Worm (Caenorhabditis elegans): Measurements from ENCODE around the gene rbm-34.

Gene rbm-34

ce11 chrIV:12078907-12079523 lies 6.2 kb upstream of the rbm-34 start, which contains the start of gene lex-1:
TSS of gene lex-1 (plus strand) at chrIV:12079473.
- TF ChIP-seq K02D7.2 (tag; optimal IDR thresholded peaks at IDR 0.05): no peak
- TF ChIP-seq hlh-30 (tag; optimal IDR thresholded peaks at IDR 0.05; ENCODE audit: insufficient read depth): peak; percentile 75
- TF ChIP-seq nfya-1 (tag; optimal IDR thresholded peaks at IDR 0.05): peak; percentile 38
- TF ChIP-seq pqm-1 (tag; optimal IDR thresholded peaks at IDR 0.05): no peak
- peak; percentile 27 for TF ChIP-seq unc-42 (tag; optimal IDR thresholded peaks at IDR 0.05)
- peak; percentile 26 for TF ChIP-seq ceh-31 (tag; optimal IDR thresholded peaks at IDR 0.05)
- TF ChIP-seq F13H6.1 (tag; optimal IDR thresholded peaks at IDR 0.05): no peak
- no peak for TF ChIP-seq che-1 (tag; optimal IDR thresholded peaks at IDR 0.05)
- TF ChIP-seq ets-4 (tag; optimal IDR thresholded peaks at IDR 0.05): no peak

- TF ChIP-seq ceh-6 (GFP tag; optimal IDR thresholded peaks at IDR 0.05): no peak
- TF ChIP-seq pat-9 (tag; optimal IDR thresholded peaks at IDR 0.05): no peak
- TF ChIP-seq unc-86 (tag; optimal IDR thresholded peaks at IDR 0.05): no peak
- no peak for TF ChIP-seq che-1 (tag; optimal IDR thresholded peaks at IDR 0.05)
- TF ChIP-seq ttx-3 (tag; optimal IDR thresholded peaks at IDR 0.05): no peak
- no peak for TF ChIP-seq mec-3 (tag; optimal IDR thresholded peaks at IDR 0.05; ENCODE audit: borderline replicate concordance)
- TF ChIP-seq ceh-19 (GFP tag; optimal IDR thresholded peaks at IDR 0.05): no peak
- no peak for TF ChIP-seq hlh-15 (tag; optimal IDR thresholded peaks at IDR 0.05)
- TF ChIP-seq ceh-14 (tag; optimal IDR thresholded peaks at IDR 0.05): no peak
- no peak for TF ChIP-seq madf-2 (tag; optimal IDR thresholded peaks at IDR 0.05)
- TF ChIP-seq fkh-6 (tag; optimal IDR thresholded peaks at IDR 0.05): no peak
- TF ChIP-seq pha-4 (tag; optimal IDR thresholded peaks at IDR 0.05): no peak
- TF ChIP-seq odd-2 (tag; optimal IDR thresholded peaks at IDR 0.05): no peak
- TF ChIP-seq gmeb-2 (tag; optimal IDR thresholded peaks at IDR 0.05): no peak
- no peak for TF ChIP-seq T23F11.4 (GFP tag; optimal IDR thresholded peaks at IDR 0.05)
Observed at ce11 chrIV:12080807-12081206, 4.4 kb upstream of the rbm-34 start.

DNA sequence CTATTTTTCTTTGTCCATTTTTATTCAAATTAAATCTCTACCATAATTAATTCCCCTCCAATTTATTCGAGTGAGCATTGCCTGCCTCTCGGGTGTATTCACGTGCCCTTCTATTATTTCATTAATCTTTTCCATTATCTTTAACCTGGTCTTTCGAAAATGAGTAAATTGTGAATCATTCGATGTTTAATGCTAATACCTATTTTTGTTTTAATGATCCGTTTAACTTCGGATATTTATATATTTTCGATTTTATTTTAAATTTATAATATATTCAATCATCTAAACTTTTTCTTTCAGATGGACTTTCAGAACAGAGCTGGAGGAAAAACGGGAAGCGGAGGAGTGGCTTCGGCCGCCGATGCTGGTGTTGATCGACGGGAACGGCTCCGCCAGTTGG lies 1.0 kb upstream of the rbm-34 start, which contains the start of gene repo-1:
TSS of gene repo-1 (plus strand) at position 301 of the 400 bp plus-strand sequence.
- TF ChIP-seq sox-2 (GFP tag; IDR thresholded peaks at IDR 0.05) (no peak), unc-3 (GFP tag; conservative IDR thresholded peaks at IDR 0.05) (no peak), unc-3 (tag; optimal IDR thresholded peaks at IDR 0.05) (no peak), npax-4 (tag; optimal IDR thresholded peaks at IDR 0.05) (no peak), rnt-1 (tag; optimal IDR thresholded peaks at IDR 0.05) (no peak), hlh-30 (tag; optimal IDR thresholded peaks at IDR 0.05; ENCODE audit: insufficient read depth) (no peak)

DNA sequence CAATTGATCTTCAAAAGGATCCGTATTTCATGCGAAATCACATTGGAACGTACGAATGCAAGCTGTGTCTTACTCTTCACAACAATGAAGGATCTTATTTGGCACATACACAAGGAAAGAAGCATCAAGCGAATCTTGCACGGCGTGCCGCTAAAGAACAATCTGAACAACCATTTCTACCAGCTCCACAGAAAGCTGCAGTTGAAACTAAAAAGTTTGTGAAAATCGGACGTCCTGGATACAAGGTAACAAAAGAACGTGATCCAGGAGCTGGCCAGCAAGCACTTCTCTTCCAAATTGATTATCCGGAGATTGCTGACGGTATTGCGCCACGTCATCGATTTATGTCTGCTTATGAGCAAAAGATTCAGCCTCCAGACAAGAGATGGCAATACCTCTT lies 633 bp upstream of the rbm-34 start:
- TF ChIP-seq ceh-30 (tag; optimal IDR thresholded peaks at IDR 0.05): no peak
- no peak for TF ChIP-seq lin-11 (tag; optimal IDR thresholded peaks at IDR 0.05)
- TF ChIP-seq dmd-4 (tag; optimal IDR thresholded peaks at IDR 0.05; ENCODE audit: borderline replicate concordance): no peak
- no peak for TF ChIP-seq fkh-6 (tag; optimal IDR thresholded peaks at IDR 0.05)
- no peak for TF ChIP-seq npax-4 (tag; optimal IDR thresholded peaks at IDR 0.05)
- no peak for TF ChIP-seq hlh-30 (tag; optimal IDR thresholded peaks at IDR 0.05; ENCODE audit: insufficient read depth)
- no peak for TF ChIP-seq pag-3 (tag; optimal IDR thresholded peaks at IDR 0.05; ENCODE audit: borderline replicate concordance)
- no peak for TF ChIP-seq elt-2 (tag; optimal IDR thresholded peaks at IDR 0.05)

- peak; percentile 48 for TF ChIP-seq ref-2 (tag; optimal IDR thresholded peaks at IDR 0.05)
- TF ChIP-seq sdc-2 (tag; optimal IDR thresholded peaks at IDR 0.05): peak; percentile 66
- no peak for TF ChIP-seq pag-3 (tag; optimal IDR thresholded peaks at IDR 0.05; ENCODE audit: borderline replicate concordance)
- no peak for TF ChIP-seq hlh-8 (tag; optimal IDR thresholded peaks at IDR 0.05)
- no peak for TF ChIP-seq ceh-22 (tag; optimal IDR thresholded peaks at IDR 0.05)
- TF ChIP-seq mec-3 (tag; optimal IDR thresholded peaks at IDR 0.05; ENCODE audit: borderline replicate concordance): peak; percentile 4
- TF ChIP-seq fkh-6 (tag; optimal IDR thresholded peaks at IDR 0.05): peak; percentile 62
- TF ChIP-seq hlh-15 (tag; optimal IDR thresholded peaks at IDR 0.05): peak; percentile 38
- TF ChIP-seq gmeb-2 (tag; optimal IDR thresholded peaks at IDR 0.05): peak; percentile 68
- peak; percentile 28 for TF ChIP-seq ceh-14 (tag; optimal IDR thresholded peaks at IDR 0.05)
- no peak for TF ChIP-seq rnt-1 (tag; optimal IDR thresholded peaks at IDR 0.05)
- TF ChIP-seq K09A11.1 (tag; optimal IDR thresholded peaks at IDR 0.05; ENCODE audit: insufficient read depth): peak; percentile 12
- TF ChIP-seq ceh-34 (tag; optimal IDR thresholded peaks at IDR 0.05): peak; percentile 38
- peak; percentile 45 for TF ChIP-seq sox-4 (tag; optimal IDR thresholded peaks at IDR 0.05)
- TF ChIP-seq pax-1 (tag; optimal IDR thresholded peaks at IDR 0.05): no peak
- no peak for TF ChIP-seq lim-6 (tag; optimal IDR thresholded peaks at IDR 0.05)
- TF ChIP-seq nfya-1 (tag; optimal IDR thresholded peaks at IDR 0.05): peak; percentile 45
- no peak for TF ChIP-seq dve-1 (tag; optimal IDR thresholded peaks at IDR 0.05)
- no peak for TF ChIP-seq C38D4.7 (GFP tag; optimal IDR thresholded peaks at IDR 0.05)
Observed at ce11 chrIV:12086498-12086897, 1.3 kb downstream of the rbm-34 start.
